Worm (Caenorhabditis elegans) whole organism, late embryonic: ENCODE measurements around the gene ZK593.3.

Experiments
- C38D4.7 ChIP-seq: fragments of 200-800 bp; sonication (Bioruptor generic); optimal IDR thresholded peaks from 2 replicates; lab custom pipeline; 2018; ENCODE audit warnings: mild to moderate bottlenecking, missing genetic modification characterization, moderate library complexity, missing compliant biosample characterization
- T23F11.4 ChIP-seq: fragments of 200-800 bp; sonication (Bioruptor generic); optimal IDR thresholded peaks from 2 replicates; lab custom pipeline; 2018; ENCODE audit warnings: mild to moderate bottlenecking, missing genetic modification characterization, missing compliant biosample characterization
- ceh-14 ChIP-seq: sonication (generic microtip); optimal IDR thresholded peaks from 2 replicates; lab custom pipeline; 2016; ENCODE audit warnings: missing genotype, missing genetic modification characterization, missing compliant biosample characterization
- ceh-22 ChIP-seq: sonication (generic microtip); optimal IDR thresholded peaks from 2 replicates; lab custom pipeline; 2017; ENCODE audit warnings: missing biosample characterization, missing genetic modification characterization
- ceh-24 ChIP-seq: sonication (generic microtip); optimal IDR thresholded peaks from 2 replicates; lab custom pipeline; 2016; ENCODE audit warnings: mild to moderate bottlenecking, missing genetic modification characterization, missing compliant biosample characterization
- ceh-31 ChIP-seq: sonication (generic microtip); optimal IDR thresholded peaks from 2 replicates; lab custom pipeline; 2016; ENCODE audit warnings: missing genetic modification characterization, missing compliant biosample characterization
- ceh-34 ChIP-seq: sonication (generic microtip); optimal IDR thresholded peaks from 2 replicates; lab custom pipeline; 2016; ENCODE audit warnings: mild to moderate bottlenecking, missing genetic modification characterization, missing compliant biosample characterization
- ceh-45 ChIP-seq: fragments of 200-800 bp; sonication (Bioruptor generic); IDR thresholded peaks from 2 replicates; pipeline ENCODE4 v1.3.6; 2022; ENCODE audit warnings: missing genetic modification reagents, missing genetic modification characterization, missing compliant biosample characterization
- ceh-48 ChIP-seq: sonication (generic microtip); optimal IDR thresholded peaks from 2 replicates; lab custom pipeline; 2016; ENCODE audit warnings: missing genetic modification characterization, inconsistent platforms, missing compliant biosample characterization
- ceh-6 ChIP-seq: fragments of 200-800 bp; sonication (Bioruptor generic); optimal IDR thresholded peaks from 2 replicates; lab custom pipeline; 2018; ENCODE audit warnings: mild to moderate bottlenecking, missing genetic modification characterization, missing compliant biosample characterization
- elt-2 ChIP-seq: sonication (generic microtip); optimal IDR thresholded peaks from 2 replicates; lab custom pipeline; 2016; ENCODE audit warnings: missing genetic modification reagents, missing genetic modification characterization, missing compliant biosample characterization
- eyg-1 ChIP-seq: sonication (generic microtip); optimal IDR thresholded peaks from 2 replicates; lab custom pipeline; 2016; ENCODE audit warnings: missing genotype, missing genetic modification characterization, missing compliant biosample characterization
- fax-1 ChIP-seq: sonication (generic microtip); optimal IDR thresholded peaks from 2 replicates; lab custom pipeline; 2016; ENCODE audit warnings: missing genotype, missing genetic modification characterization, missing compliant biosample characterization
- fkh-6 ChIP-seq: sonication (generic microtip); optimal IDR thresholded peaks from 2 replicates; lab custom pipeline; 2016; ENCODE audit warnings: missing genetic modification characterization, missing compliant biosample characterization
- gmeb-2 ChIP-seq: sonication (generic microtip); optimal IDR thresholded peaks from 2 replicates; lab custom pipeline; 2016; ENCODE audit warnings: missing genetic modification characterization, inconsistent platforms, missing compliant biosample characterization
- hlh-13 ChIP-seq: fragments of 200-800 bp; sonication (Bioruptor generic); optimal IDR thresholded peaks from 2 replicates; lab custom pipeline; 2018; ENCODE audit warnings: mild to moderate bottlenecking, missing genetic modification characterization, missing compliant biosample characterization
- hlh-6 ChIP-seq: sonication (generic microtip); optimal IDR thresholded peaks from 2 replicates; lab custom pipeline; 2016; ENCODE audit warnings: missing genotype, missing genetic modification characterization, missing compliant biosample characterization
- hlh-8 ChIP-seq: sonication (generic microtip); optimal IDR thresholded peaks from 2 replicates; lab custom pipeline; 2016; ENCODE audit warnings: missing genotype, missing genetic modification characterization, missing compliant biosample characterization
- lim-6 ChIP-seq: sonication (generic microtip); optimal IDR thresholded peaks from 2 replicates; lab custom pipeline; 2016; ENCODE audit warnings: missing genetic modification characterization, missing compliant biosample characterization
- lin-11 ChIP-seq: fragments of 200-800 bp; sonication (Bioruptor generic); optimal IDR thresholded peaks from 2 replicates; lab custom pipeline; 2018; ENCODE audit warnings: mild to moderate bottlenecking, missing genetic modification characterization, missing compliant biosample characterization
- madf-2 ChIP-seq: sonication (generic microtip); optimal IDR thresholded peaks from 2 replicates; lab custom pipeline; 2017; ENCODE audit warnings: missing genetic modification characterization, missing compliant biosample characterization
- npax-4 ChIP-seq: sonication (generic microtip); optimal IDR thresholded peaks from 2 replicates; lab custom pipeline; 2016; ENCODE audit warnings: missing genetic modification characterization, missing compliant biosample characterization
- pag-3 ChIP-seq: sonication (generic microtip); optimal IDR thresholded peaks from 2 replicates; lab custom pipeline; 2016; ENCODE audit warnings: missing compliant biosample characterization, missing genetic modification characterization, borderline replicate concordance
- pat-9 ChIP-seq: fragments of 200-800 bp; sonication (Bioruptor generic); optimal IDR thresholded peaks from 2 replicates; lab custom pipeline; 2018; ENCODE audit warnings: mild to moderate bottlenecking, missing genetic modification characterization, moderate library complexity, missing compliant biosample characterization
- pha-2 ChIP-seq: sonication (generic microtip); optimal IDR thresholded peaks from 2 replicates; lab custom pipeline; 2017; ENCODE audit warnings: mild to moderate bottlenecking, missing genetic modification characterization, missing compliant biosample characterization
- pha-4 ChIP-seq: fragments of 150-350 bp; optimal IDR thresholded peaks from 2 replicates; lab custom pipeline; 2018; ENCODE audit warnings: missing biosample characterization, missing genetic modification reagents, missing genetic modification characterization
- pros-1 ChIP-seq: fragments of 150-350 bp; optimal IDR thresholded peaks from 2 replicates; lab custom pipeline; 2014; ENCODE audit warnings: missing biosample characterization, missing genetic modification reagents, missing genetic modification characterization
- ref-2 ChIP-seq: sonication (generic microtip); optimal IDR thresholded peaks from 2 replicates; lab custom pipeline; 2016; ENCODE audit warnings: missing genetic modification characterization, missing compliant biosample characterization
- sdc-2 ChIP-seq: sonication (generic microtip); optimal IDR thresholded peaks from 2 replicates; lab custom pipeline; 2016; ENCODE audit warnings: missing genotype, missing genetic modification characterization, missing compliant biosample characterization
- sox-2 ChIP-seq: fragments of 200-800 bp; sonication (Bioruptor generic); IDR thresholded peaks from 2 replicates; pipeline ENCODE4 v1.3.6; 2022; ENCODE audit warnings: missing genetic modification reagents, missing genetic modification characterization, missing compliant biosample characterization
- sox-4 ChIP-seq: sonication (generic microtip); optimal IDR thresholded peaks from 2 replicates; lab custom pipeline; 2017; ENCODE audit warnings: mild to moderate bottlenecking, missing genetic modification characterization, inconsistent platforms, missing compliant biosample characterization
- unc-42 ChIP-seq: sonication (generic microtip); optimal IDR thresholded peaks from 2 replicates; lab custom pipeline; 2016; ENCODE audit warnings: missing genotype, missing genetic modification characterization, missing compliant biosample characterization
- zip-5 ChIP-seq: sonication (generic microtip); optimal IDR thresholded peaks from 2 replicates; lab custom pipeline; 2016; ENCODE audit warnings: missing genetic modification characterization, missing compliant biosample characterization
- ztf-16 ChIP-seq: sonication (generic microtip); optimal IDR thresholded peaks from 2 replicates; lab custom pipeline; 2017; ENCODE audit warnings: missing genetic modification characterization, missing compliant biosample characterization

Gene ZK593.3

ce11 chrIV:10915388-10915787 is at the start of gene ZK593.3:
ZK593.3 (plus strand) TSS chrIV:10915688.
- TF ChIP-seq C38D4.7 (GFP tag; lab: Kevin White, UChicago) (no peak), ceh-14 (tag; lab: Kevin White, UChicago) (no peak), pat-9 (no peak), elt-2 (no peak), madf-2 (tag; lab: Kevin White, UChicago) (no peak), sdc-2 (tag; lab: Kevin White, UChicago) (no peak), eyg-1 (tag; lab: Kevin White, UChicago) (no peak)

ce11 chrIV:10867370-10868146 is 47.9 kb upstream of the ZK593.3 start:
- TF ChIP-seq ceh-45 (peak; percentile 10; the same call in 1 of the 2 replicates), eyg-1 (tag; lab: Kevin White, UChicago) (no peak), ceh-34 (tag; lab: Kevin White, UChicago) (no peak), hlh-8 (no peak), ref-2 (tag; lab: Kevin White, UChicago) (peak; percentile 37), ceh-6 (no peak), ceh-31 (tag; lab: Kevin White, UChicago) (peak; percentile 62), sox-2 (GFP tag; lab: Robert Waterston, UW) (peak; percentile 52), sdc-2 (tag; lab: Kevin White, UChicago) (no peak)

DNA sequence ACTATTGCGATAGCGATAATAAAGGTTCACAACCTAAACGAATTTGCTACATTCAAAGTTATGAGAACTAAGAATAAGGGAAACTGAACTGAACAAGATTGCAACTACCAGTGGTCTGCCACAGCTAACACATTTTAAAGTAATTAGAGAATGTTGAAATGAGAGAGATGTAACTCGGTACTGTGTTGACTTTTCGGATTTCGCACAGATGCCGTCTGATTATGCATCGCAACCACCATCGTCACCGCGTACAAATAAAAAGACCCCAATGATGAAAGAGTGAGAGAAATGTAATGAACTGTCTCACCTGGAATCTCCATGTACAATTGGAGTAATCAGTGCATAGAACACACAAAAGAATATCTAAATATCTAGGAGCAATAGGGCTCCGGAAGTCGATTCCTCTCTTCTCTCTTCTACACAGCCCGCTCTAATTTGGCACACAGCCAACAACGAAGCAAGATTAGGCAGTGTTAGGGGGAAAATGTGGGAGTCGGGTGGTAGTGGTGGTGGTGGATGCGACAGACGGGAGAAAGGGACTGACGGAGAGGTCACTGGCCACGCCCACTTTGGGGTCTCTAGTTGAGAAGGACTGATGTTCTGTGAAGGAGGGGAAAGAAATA is 46.7 kb upstream of the ZK593.3 start, which contains the start of gene F13E9.11:
Gene F13E9.11, minus strand, starts transcription at position 507 of the 623 bp plus-strand sequence.
- TF ChIP-seq T23F11.4 (GFP tag; lab: Kevin White, UChicago) (no peak), ceh-22 (no peak), ceh-31 (tag; lab: Kevin White, UChicago) (peak; percentile 55), hlh-6 (tag; lab: Kevin White, UChicago) (peak; percentile 65), fax-1 (tag; lab: Kevin White, UChicago) (peak; percentile 40), hlh-13 (GFP tag; lab: Kevin White, UChicago) (no peak), ceh-24 (no peak), zip-5 (no peak), ceh-34 (tag; lab: Kevin White, UChicago) (no peak), ceh-14 (tag; lab: Kevin White, UChicago) (peak; percentile 23), unc-42 (tag; lab: Kevin White, UChicago) (peak; percentile 61), pag-3 (tag; lab: Kevin White, UChicago) (peak; percentile 38), npax-4 (tag; lab: Kevin White, UChicago) (no peak)

DNA sequence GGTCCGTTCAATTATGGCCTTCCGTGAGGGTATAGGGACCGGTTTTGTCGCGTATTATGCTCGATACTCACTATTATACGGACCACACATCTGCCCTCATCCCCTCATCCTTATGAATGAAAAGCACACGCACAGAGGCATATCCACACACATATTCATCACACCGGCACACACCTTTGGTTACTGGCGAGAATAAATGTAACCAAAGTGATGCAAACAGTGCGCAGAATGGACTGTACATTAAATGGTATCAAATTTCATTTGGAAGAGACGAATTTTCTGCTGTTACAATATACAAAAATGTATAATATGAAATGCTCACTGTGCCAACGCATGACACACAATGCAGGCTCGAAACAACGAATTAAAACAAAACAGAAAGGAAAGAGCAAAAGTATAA is 45.8 kb upstream of the ZK593.3 start:
- TF ChIP-seq ceh-34 (tag; lab: Kevin White, UChicago) (peak; percentile 79), zip-5 (no peak), fkh-6 (tag; lab: Kevin White, UChicago) (no peak), pha-2 (tag; lab: Kevin White, UChicago) (peak; percentile 5)

ce11 chrIV:10870158-10870557 is 45.3 kb upstream of the ZK593.3 start:
- TF ChIP-seq ceh-6 (no peak), unc-42 (tag; lab: Kevin White, UChicago) (peak; percentile 70)

- TF ChIP-seq lim-6 (tag; lab: Kevin White, UChicago) (no peak), ceh-45 (no peak), ztf-16 (tag; lab: Kevin White, UChicago) (no peak), pros-1 (tag; lab: Kevin White, UChicago) (no peak), gmeb-2 (tag; lab: Kevin White, UChicago) (no peak), sox-4 (tag; lab: Kevin White, UChicago) (no peak), C38D4.7 (GFP tag; lab: Kevin White, UChicago) (no peak), ceh-48 (tag; lab: Kevin White, UChicago) (no peak), pha-4 (tag; lab: Kevin White, UChicago) (no peak), zip-5 (no peak), lin-11 (tag; lab: Kevin White, UChicago) (no peak)
- TF ChIP-seq, all 69 proteins: peak for 0
Measured at ce11 chrIV:10874527-10874926, 41.0 kb upstream of the ZK593.3 start, which contains the start of gene F13E9.12. F13E9.12 (minus strand) TSS chrIV:10874627.
